Fruit fly (Drosophila melanogaster) whole organism, embryonic: Measurements from ENCODE around the gene mgr.

Experiments used
- Atf3 ChIP-seq: fragments of 200-800 bp; sonication (Bioruptor generic); optimal IDR thresholded peaks from 3 replicates; lab custom pipeline; 2016; ENCODE audit warnings: missing biosample characterization, missing genetic modification characterization
- B-H1 ChIP-seq: fragments of 200-800 bp; sonication (Bioruptor generic); IDR thresholded peaks from 3 replicates; pipeline ENCODE4 v1.3.6; 2022; ENCODE audit warnings: missing biosample characterization, missing genetic modification characterization
- Blimp-1 ChIP-seq: fragments of 200-800 bp; sonication (Bioruptor generic); optimal IDR thresholded peaks from 3 replicates; lab custom pipeline; 2018; ENCODE audit warnings: missing biosample characterization, missing genetic modification characterization, mild to moderate bottlenecking, moderate library complexity, missing genetic modification reagents
- CG10209 ChIP-seq: fragments of 200-800 bp; sonication (Bioruptor generic); optimal IDR thresholded peaks from 3 replicates; lab custom pipeline; 2017; ENCODE audit warnings: missing biosample characterization, mild to moderate bottlenecking, missing genetic modification characterization, missing genetic modification reagents
- CG10543 ChIP-seq: fragments of 200-800 bp; sonication (Bioruptor generic); optimal IDR thresholded peaks from 3 replicates; lab custom pipeline; 2017; ENCODE audit warnings: missing biosample characterization, mild to moderate bottlenecking, missing genetic modification characterization, moderate library complexity
- CG10959 ChIP-seq: fragments of 200-800 bp; sonication (Bioruptor generic); IDR thresholded peaks from 2 replicates; pipeline ENCODE4 v1.3.6; 2022; ENCODE audit warnings: missing biosample characterization, missing genetic modification characterization
- CG11247 ChIP-seq: fragments of 200-800 bp; sonication (Bioruptor generic); IDR thresholded peaks from 2 replicates; pipeline ENCODE4 v1.3.6; 2022; ENCODE audit warnings: missing biosample characterization, missing genetic modification characterization
- CG11398 ChIP-seq: fragments of 200-800 bp; sonication (Bioruptor generic); optimal IDR thresholded peaks from 2 replicates; lab custom pipeline; 2016; ENCODE audit warnings: missing biosample characterization, missing genetic modification characterization
- CG11696 ChIP-seq: fragments of 200-800 bp; sonication (Bioruptor generic); IDR thresholded peaks from 2 replicates; pipeline ENCODE4 v1.3.6; 2022; ENCODE audit warnings: missing biosample characterization, missing genetic modification characterization
- CG12071 ChIP-seq: fragments of 200-800 bp; sonication (Bioruptor generic); optimal IDR thresholded peaks from 3 replicates; lab custom pipeline; 2018; ENCODE audit warnings: missing biosample characterization, mild to moderate bottlenecking, missing genetic modification characterization
- CG13123 ChIP-seq: fragments of 200-800 bp; sonication (Bioruptor generic); optimal IDR thresholded peaks from 2 replicates; lab custom pipeline; 2016; ENCODE audit warnings: missing biosample characterization, missing genetic modification characterization
- CG14860 ChIP-seq: fragments of 200-800 bp; sonication (Bioruptor generic); IDR thresholded peaks from 3 replicates; pipeline ENCODE4 v1.3.6; 2022; ENCODE audit warnings: missing biosample characterization, missing genetic modification characterization; ENCODE audit not compliant: partially characterized antibody
- CG15696 ChIP-seq: fragments of 200-800 bp; sonication (Bioruptor generic); optimal IDR thresholded peaks from 2 replicates; lab custom pipeline; 2019; ENCODE audit warnings: missing biosample characterization, mild to moderate bottlenecking, missing genetic modification characterization, moderate library complexity
- CG17186 ChIP-seq: fragments of 200-800 bp; sonication (Bioruptor generic); optimal IDR thresholded peaks from 3 replicates; lab custom pipeline; 2017; ENCODE audit warnings: missing biosample characterization, missing genetic modification reagents, missing genetic modification characterization
- CG17612 ChIP-seq: fragments of 200-800 bp; sonication (Bioruptor generic); IDR thresholded peaks from 2 replicates; pipeline ENCODE4 v1.3.6; 2022; ENCODE audit warnings: missing biosample characterization, missing genetic modification characterization
- CG1792 ChIP-seq: fragments of 200-800 bp; sonication (Bioruptor generic); optimal IDR thresholded peaks from 2 replicates; lab custom pipeline; 2016; ENCODE audit warnings: missing biosample characterization, missing genetic modification characterization
- CG3163 ChIP-seq: fragments of 200-800 bp; sonication (Bioruptor generic); optimal IDR thresholded peaks from 3 replicates; lab custom pipeline; 2016; ENCODE audit warnings: missing biosample characterization, missing genetic modification characterization
- CG4404 ChIP-seq: fragments of 200-800 bp; sonication (Bioruptor generic); IDR thresholded peaks from 2 replicates; pipeline ENCODE4 v1.3.6; 2022; ENCODE audit warnings: missing biosample characterization, missing genetic modification characterization
- CG4730 ChIP-seq: fragments of 200-800 bp; sonication (Bioruptor generic); IDR thresholded peaks from 2 replicates; pipeline ENCODE4 v1.3.6; 2022; ENCODE audit warnings: missing biosample characterization, missing genetic modification characterization
- CG7839 ChIP-seq: fragments of 200-800 bp; sonication (Bioruptor generic); optimal IDR thresholded peaks from 3 replicates; lab custom pipeline; 2018; ENCODE audit warnings: missing biosample characterization, mild to moderate bottlenecking, missing genetic modification characterization, moderate library complexity
- CG8388 ChIP-seq: fragments of 200-800 bp; sonication (Bioruptor generic); optimal IDR thresholded peaks from 2 replicates; lab custom pipeline; 2019; ENCODE audit warnings: missing biosample characterization, mild to moderate bottlenecking, missing genetic modification characterization, moderate library complexity
- CG9215 ChIP-seq: fragments of 200-800 bp; sonication (Bioruptor generic); IDR thresholded peaks from 2 replicates; pipeline ENCODE4 v1.3.6; 2022; ENCODE audit warnings: missing biosample characterization, missing genetic modification characterization
- CG9437 ChIP-seq: fragments of 200-800 bp; sonication (Bioruptor generic); optimal IDR thresholded peaks from 2 replicates; lab custom pipeline; 2018; ENCODE audit warnings: missing biosample characterization, mild to moderate bottlenecking, missing genetic modification characterization
- Camta ChIP-seq: fragments of 200-800 bp; sonication (Bioruptor generic); optimal IDR thresholded peaks from 2 replicates; lab custom pipeline; 2016; ENCODE audit warnings: missing biosample characterization, missing genetic modification characterization
- D ChIP-seq, 2 experiments: fragments of 200-800 bp in 1 of 2; fragments of >200 bp in 1 of 2; sonication (Bioruptor generic) in 1 of 2; optimal IDR thresholded peaks; 2 replicates in 1 of 2; 3 replicates in 1 of 2; lab custom pipeline; 2017; ENCODE audit warnings: mild to moderate bottlenecking in 1 of 2, missing biosample characterization in 1 of 2, missing genetic modification characterization in 1 of 2, missing genetic modification reagents in 1 of 2
- Dfd ChIP-seq, 2 experiments: fragments of >200 bp; optimal IDR thresholded peaks; 2 replicates each; lab custom pipeline; 2017; ENCODE audit warnings: missing biosample characterization in 2 of 2, missing genetic modification characterization in 2 of 2
- HHEX ChIP-seq: fragments of 200-800 bp; sonication (Bioruptor generic); optimal IDR thresholded peaks from 3 replicates; lab custom pipeline; 2017; ENCODE audit warnings: missing biosample characterization, mild to moderate bottlenecking, missing genetic modification characterization, missing genetic modification reagents
- Hmx ChIP-seq: fragments of 200-800 bp; sonication (Bioruptor generic); optimal IDR thresholded peaks from 2 replicates; lab custom pipeline; 2016; ENCODE audit warnings: missing biosample characterization, missing genetic modification characterization
- Hr39 ChIP-seq: fragments of >200 bp; optimal IDR thresholded peaks from 2 replicates; lab custom pipeline; 2017
- Hr78 ChIP-seq, 2 experiments: fragments of 200-800 bp in 1 of 2; fragments of >200 bp in 1 of 2; sonication (Bioruptor generic) in 1 of 2; optimal IDR thresholded peaks; 2 replicates each; lab custom pipeline; 2017 to 2019; ENCODE audit warnings: missing biosample characterization in 2 of 2, missing genetic modification characterization in 2 of 2, mild to moderate bottlenecking in 1 of 2, moderate library complexity in 1 of 2
- Kr ChIP-seq: fragments of 200-800 bp; sonication (Bioruptor generic); optimal IDR thresholded peaks from 2 replicates; lab custom pipeline; 2017; ENCODE audit warnings: missing biosample characterization, mild to moderate bottlenecking, missing genetic modification characterization
- NC2β ChIP-seq: fragments of 200-800 bp; sonication (Bioruptor generic); optimal IDR thresholded peaks from 2 replicates; lab custom pipeline; 2016; ENCODE audit warnings: missing biosample characterization, missing genetic modification characterization
- Opbp ChIP-seq: fragments of 200-800 bp; sonication (Bioruptor generic); IDR thresholded peaks from 3 replicates; pipeline ENCODE4 v1.3.6; 2022; ENCODE audit warnings: missing biosample characterization, missing genetic modification characterization; ENCODE audit not compliant: partially characterized antibody
- Sry-δ ChIP-seq: fragments of 200-800 bp; sonication (Bioruptor generic); optimal IDR thresholded peaks from 2 replicates; lab custom pipeline; 2016; ENCODE audit warnings: missing biosample characterization, missing genetic modification characterization
- Xbp1 ChIP-seq: fragments of 200-800 bp; sonication (Bioruptor generic); optimal IDR thresholded peaks from 3 replicates; lab custom pipeline; 2016; ENCODE audit warnings: missing biosample characterization, mild to moderate bottlenecking, missing genetic modification characterization
- br ChIP-seq: fragments of >200 bp; optimal IDR thresholded peaks from 2 replicates; lab custom pipeline; 2017
- ewg ChIP-seq: fragments of 200-800 bp; sonication (Bioruptor generic); optimal IDR thresholded peaks from 3 replicates; lab custom pipeline; 2017; ENCODE audit warnings: mild to moderate bottlenecking, missing biosample characterization, missing genetic modification reagents, missing genetic modification characterization
- exex ChIP-seq: fragments of 200-800 bp; sonication (Bioruptor generic); optimal IDR thresholded peaks from 4 replicates; lab custom pipeline; 2018; ENCODE audit warnings: missing biosample characterization, mild to moderate bottlenecking, missing genetic modification characterization, moderate library complexity
- gem ChIP-seq: fragments of 200-800 bp; sonication (Bioruptor generic); optimal IDR thresholded peaks from 2 replicates; lab custom pipeline; 2019; ENCODE audit warnings: missing biosample characterization, mild to moderate bottlenecking, missing genetic modification characterization, moderate library complexity
- gt ChIP-seq: fragments of 200-800 bp; sonication (Bioruptor generic); IDR thresholded peaks from 2 replicates; pipeline ENCODE4 v1.3.6; 2022; ENCODE audit warnings: missing biosample characterization, missing genetic modification characterization
- kni ChIP-seq: fragments of 200-800 bp; sonication (Bioruptor generic); optimal IDR thresholded peaks from 3 replicates; lab custom pipeline; 2017; ENCODE audit warnings: mild to moderate bottlenecking, missing biosample characterization, missing genetic modification reagents, missing genetic modification characterization
- maf-S ChIP-seq: fragments of 200-800 bp; sonication (Bioruptor generic); optimal IDR thresholded peaks from 2 replicates; lab custom pipeline; 2016; ENCODE audit warnings: missing biosample characterization, missing genetic modification characterization
- mam ChIP-seq: fragments of 200-800 bp; sonication (Bioruptor generic); optimal IDR thresholded peaks from 3 replicates; lab custom pipeline; 2016; ENCODE audit warnings: missing biosample characterization, missing genetic modification characterization
- p53 ChIP-seq: fragments of 200-800 bp; sonication (Bioruptor generic); optimal IDR thresholded peaks from 2 replicates; lab custom pipeline; 2016; ENCODE audit warnings: missing biosample characterization, missing genetic modification characterization
- ranshi ChIP-seq: fragments of 200-800 bp; sonication (Bioruptor generic); IDR thresholded peaks from 2 replicates; pipeline ENCODE4 v1.3.6; 2022; ENCODE audit warnings: missing biosample characterization, missing genetic modification characterization
- seq ChIP-seq: fragments of 200-800 bp; sonication (Bioruptor generic); IDR thresholded peaks from 2 replicates; pipeline ENCODE4 v1.3.6; 2022; ENCODE audit warnings: missing biosample characterization, missing genetic modification characterization
- shn ChIP-seq: fragments of 200-800 bp; sonication (Bioruptor generic); optimal IDR thresholded peaks from 3 replicates; lab custom pipeline; 2016; ENCODE audit warnings: missing biosample characterization, missing genetic modification characterization
- stwl ChIP-seq: fragments of 200-800 bp; sonication (Bioruptor generic); optimal IDR thresholded peaks from 3 replicates; lab custom pipeline; 2018; ENCODE audit warnings: missing biosample characterization, mild to moderate bottlenecking, missing genetic modification characterization, moderate library complexity
- sug ChIP-seq: fragments of 200-800 bp; optimal IDR thresholded peaks from 2 replicates; lab custom pipeline; 2019; ENCODE audit warnings: missing biosample characterization, mild to moderate bottlenecking, missing genetic modification characterization, moderate library complexity
- tio ChIP-seq: fragments of 200-800 bp; sonication (Bioruptor generic); optimal IDR thresholded peaks from 2 replicates; lab custom pipeline; 2017; ENCODE audit warnings: missing biosample characterization, missing genetic modification characterization, inconsistent platforms
- tx ChIP-seq: fragments of 200-800 bp; sonication (Bioruptor generic); optimal IDR thresholded peaks from 2 replicates; lab custom pipeline; 2016; ENCODE audit warnings: missing biosample characterization, missing genetic modification characterization
- z ChIP-seq: fragments of 200-800 bp; sonication (Bioruptor generic); IDR thresholded peaks from 3 replicates; pipeline ENCODE4 v1.3.6; 2022; ENCODE audit warnings: missing biosample characterization, missing genetic modification characterization

Gene mgr

DNA sequence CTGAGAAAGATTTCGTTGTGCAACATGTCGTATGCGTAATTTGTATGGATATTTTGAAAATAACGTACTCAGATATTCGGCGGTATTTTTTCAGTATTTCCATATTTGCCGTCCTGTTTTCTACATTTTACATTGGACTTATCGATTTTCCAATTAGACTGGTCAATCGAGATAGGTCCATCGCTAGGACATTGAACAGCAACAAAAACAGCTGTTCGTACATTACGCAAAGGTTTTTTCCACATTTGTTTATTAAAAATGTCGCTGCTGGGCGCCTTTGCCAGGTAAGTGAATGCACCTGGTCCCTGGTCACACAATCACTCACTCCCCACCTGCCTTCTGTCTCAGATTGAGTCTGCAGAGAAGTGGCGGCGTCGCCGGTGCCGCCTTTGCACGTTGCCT lies 1.9 kb downstream of the mgr start, which contains the start of gene mRpL40 (continued):
- no peak for TF ChIP-seq HHEX
- TF ChIP-seq mam (GFP tag; lab: Kevin White, UChicago) = no peak
- no peak for TF ChIP-seq shn (GFP tag; lab: Kevin White, UChicago)
- TF ChIP-seq D (optimal IDR thresholded peaks at IDR 0.05; lab: Kevin White, UChicago) = no peak
- TF ChIP-seq D (GFP tag; optimal IDR thresholded peaks at IDR 0.05; lab: Kevin White, UChicago) = no peak
- no peak for TF ChIP-seq CG3163 (GFP tag; lab: Kevin White, UChicago)
- TF ChIP-seq gem (tag; lab: Kevin White, UChicago) = no peak
- TF ChIP-seq Atf3 (GFP tag; lab: Kevin White, UChicago) = no peak
- TF ChIP-seq Blimp-1 (GFP tag; lab: Kevin White, UChicago) = no peak
- no peak for TF ChIP-seq tio (GFP tag; lab: Kevin White, UChicago)
- no peak for TF ChIP-seq NC2β
- TF ChIP-seq Hr39 (lab: Kevin White, UChicago) = no peak
- TF ChIP-seq CG12071 (GFP tag; lab: Kevin White, UChicago) = no peak
- peak; percentile 84 for TF ChIP-seq Sry-δ
- no peak for TF ChIP-seq CG4730 (GFP tag; lab: Robert Waterston, UW)
- TF ChIP-seq CG7839 (tag; lab: Kevin White, UChicago) = no peak
- no peak for TF ChIP-seq CG10209 (GFP tag; lab: Kevin White, UChicago)
- TF ChIP-seq B-H1 (GFP tag; lab: Robert Waterston, UW) = no peak
- TF ChIP-seq ranshi (GFP tag; lab: Robert Waterston, UW) = no peak
- TF ChIP-seq CG13123 = no peak
- TF ChIP-seq gt (GFP tag; lab: Robert Waterston, UW) = no peak
- no peak for TF ChIP-seq br (lab: Kevin White, UChicago)
- TF ChIP-seq CG10959 (GFP tag; lab: Robert Waterston, UW) = no peak
- TF ChIP-seq CG14860 = no peak
- no peak for TF ChIP-seq CG8388 (GFP tag; lab: Kevin White, UChicago)
- TF ChIP-seq maf-S (GFP tag; lab: Kevin White, UChicago) = no peak
- TF ChIP-seq CG4404 (GFP tag; lab: Robert Waterston, UW) = no peak
- TF ChIP-seq Xbp1 (GFP tag; lab: Kevin White, UChicago) = no peak
- no peak for TF ChIP-seq exex (tag; lab: Kevin White, UChicago)
- TF ChIP-seq CG11247 (GFP tag; lab: Robert Waterston, UW) = no peak
- TF ChIP-seq CG15696 (tag; lab: Kevin White, UChicago) = no peak
- no peak for TF ChIP-seq Kr (GFP tag; lab: Kevin White, UChicago)
- TF ChIP-seq seq (GFP tag; lab: Robert Waterston, UW) = no peak
- TF ChIP-seq p53 (GFP tag; lab: Kevin White, UChicago) = no peak
- no peak for TF ChIP-seq CG11398 (GFP tag; lab: Kevin White, UChicago)
- TF ChIP-seq stwl (tag; lab: Kevin White, UChicago) = peak; percentile 81
- no peak for TF ChIP-seq CG10543
- no peak for TF ChIP-seq Hmx (GFP tag; lab: Kevin White, UChicago)
- TF ChIP-seq ewg (GFP tag; lab: Kevin White, UChicago) = no peak
- TF ChIP-seq Opbp (GFP tag; lab: Robert Waterston, UW) = peak; percentile 32; the same call in 1 of the 3 replicates
- TF ChIP-seq Hr78 (GFP tag; optimal IDR thresholded peaks at IDR 0.05; lab: Kevin White, UChicago) = no peak
- TF ChIP-seq CG11696 (GFP tag; lab: Robert Waterston, UW) = no peak
- TF ChIP-seq z (GFP tag; lab: Robert Waterston, UW) = no peak
- no peak for TF ChIP-seq Camta (GFP tag; lab: Kevin White, UChicago)
- no peak for TF ChIP-seq CG9437 (GFP tag; lab: Kevin White, UChicago)
- TF ChIP-seq tx (GFP tag; lab: Kevin White, UChicago) = no peak
- TF ChIP-seq kni = no peak
- TF ChIP-seq CG17612 (GFP tag; lab: Robert Waterston, UW) = no peak
- no peak for TF ChIP-seq CG9215 (GFP tag; lab: Robert Waterston, UW)
- TF ChIP-seq sug (tag; lab: Kevin White, UChicago) = no peak
- TF ChIP-seq CG1792 (GFP tag; lab: Kevin White, UChicago) = no peak
- no peak for TF ChIP-seq CG17186
- no peak for TF ChIP-seq Dfd (GFP tag; optimal IDR thresholded peaks at IDR 0.05; lab: Kevin White, UChicago)
